Fruit fly (Drosophila melanogaster): ENCODE measurements around the gene Atg8a.

Gene Atg8a

DNA sequence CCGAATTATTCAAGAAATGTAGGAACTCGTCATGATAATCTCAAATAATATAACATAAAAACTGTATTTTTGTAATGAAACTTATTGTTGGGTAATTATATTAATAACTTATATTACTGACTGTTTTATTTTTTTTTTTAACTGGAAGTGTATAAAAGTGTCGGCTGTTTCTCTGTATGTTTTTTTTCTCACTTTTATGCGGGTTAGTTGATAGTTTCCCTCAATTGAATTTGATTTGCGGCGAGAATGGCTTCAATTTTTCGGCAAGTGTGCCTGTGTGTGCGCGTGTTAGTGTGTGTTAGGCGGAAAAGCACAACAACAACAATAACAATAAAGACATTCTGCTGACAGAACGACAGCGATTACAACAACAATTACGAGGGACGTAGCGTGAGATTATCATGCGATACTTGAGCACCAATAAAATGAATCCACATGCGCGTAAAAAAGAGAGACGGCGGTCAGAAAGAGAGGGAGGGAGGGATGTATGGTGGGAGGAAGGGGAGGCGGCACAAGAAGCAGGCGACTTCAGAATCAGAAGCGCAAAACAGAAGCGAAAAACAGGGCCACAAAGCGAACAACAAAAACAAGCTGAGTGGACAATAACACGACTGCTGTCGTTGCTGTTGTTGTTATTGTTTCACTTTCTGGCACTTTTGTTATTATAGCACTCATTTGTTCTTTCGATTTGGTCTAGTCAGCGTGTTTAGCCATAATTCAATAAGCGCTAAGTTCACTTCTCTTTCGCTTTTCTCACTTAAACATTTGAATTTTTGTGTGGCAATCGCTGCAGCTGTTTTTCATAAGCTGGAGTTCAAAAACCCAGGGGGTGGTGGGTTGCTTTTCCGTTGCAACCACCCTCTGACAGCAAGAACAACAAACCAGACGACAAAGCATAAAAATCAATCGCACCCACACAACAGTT is 4.9 kb downstream of the Atg8a start (continued):
- TF ChIP-seq CG17912 (GFP tag; optimal IDR thresholded peaks at IDR 0.05) (no peak), danr (GFP tag; IDR thresholded peaks at IDR 0.05) (no peak), CG11696 (GFP tag; IDR thresholded peaks at IDR 0.05) (no peak), sd (tag; optimal IDR thresholded peaks at IDR 0.05) (peak; percentile 54), Lim3 (GFP tag; IDR thresholded peaks at IDR 0.05) (no peak), dimm (GFP tag; IDR thresholded peaks at IDR 0.05) (no peak), kay (GFP tag; optimal IDR thresholded peaks at IDR 0.05) (no peak), cg (GFP tag; optimal IDR thresholded peaks at IDR 0.05) (peak; percentile 64), PHDP (tag; optimal IDR thresholded peaks at IDR 0.05) (peak; percentile 63), ems (GFP tag; optimal IDR thresholded peaks at IDR 0.05) (no peak), HLHmδ (GFP tag; optimal IDR thresholded peaks at IDR 0.05) (no peak), CG14710 (tag; optimal IDR thresholded peaks at IDR 0.05) (peak; percentile 1), h (optimal IDR thresholded peaks at IDR 0.05) (no peak), CG16813 (GFP tag; IDR thresholded peaks at IDR 0.05; ENCODE audit: partially characterized antibody) (no peak), CG10274 (GFP tag; optimal IDR thresholded peaks at IDR 0.05) (no peak), insv (GFP tag; optimal IDR thresholded peaks at IDR 0.05) (no peak), CG12219 (GFP tag; optimal IDR thresholded peaks at IDR 0.05) (no peak), esg (GFP tag; conservative IDR thresholded peaks at IDR 0.05) (no peak), CG31365 (tag; optimal IDR thresholded peaks at IDR 0.05) (no peak), Six4 (GFP tag; optimal IDR thresholded peaks at IDR 0.05) (no peak), pita (GFP tag; optimal IDR thresholded peaks at IDR 0.05) (no peak), CG14965 (GFP tag; optimal IDR thresholded peaks at IDR 0.05; ENCODE audit: borderline replicate concordance) (no peak), chn (GFP tag; optimal IDR thresholded peaks at IDR 0.05) (no peak), CG5180 (GFP tag; optimal IDR thresholded peaks at IDR 0.05) (no peak), Oli (tag; optimal IDR thresholded peaks at IDR 0.05) (peak; percentile 35), CG11247 (GFP tag; IDR thresholded peaks at IDR 0.05) (no peak), row (GFP tag; IDR thresholded peaks at IDR 0.05) (peak; percentile 68), CG15269 (tag; optimal IDR thresholded peaks at IDR 0.05) (peak; percentile 47), btn (GFP tag; optimal IDR thresholded peaks at IDR 0.05) (no peak), wor (GFP tag; IDR thresholded peaks at IDR 0.05) (no peak), Gsc (GFP tag; IDR thresholded peaks at IDR 0.05) (no peak), mld (GFP tag; IDR thresholded peaks at IDR 0.05; ENCODE audit: partially characterized antibody) (no peak), fru (optimal IDR thresholded peaks at IDR 0.05) (no peak), lmd (GFP tag; IDR thresholded peaks at IDR 0.05) (no peak; the same call in 1 of the 2 replicates), Dad (GFP tag; optimal IDR thresholded peaks at IDR 0.05) (no peak), Mes4 (GFP tag; optimal IDR thresholded peaks at IDR 0.05) (no peak), Dip3 (GFP tag; optimal IDR thresholded peaks at IDR 0.05) (no peak), mirr (GFP tag; optimal IDR thresholded peaks at IDR 0.05) (peak; percentile 81), CG2202 (tag; optimal IDR thresholded peaks at IDR 0.05) (no peak), wek (GFP tag; optimal IDR thresholded peaks at IDR 0.05) (no peak), repo (GFP tag; optimal IDR thresholded peaks at IDR 0.05) (no peak), H15 (GFP tag; IDR thresholded peaks at IDR 0.05) (no peak), CG5245 (GFP tag; optimal IDR thresholded peaks at IDR 0.05) (no peak), CG31441 (GFP tag; IDR thresholded peaks at IDR 0.05) (peak; percentile 62; the same call in 1 of the 2 replicates), CG5953 (GFP tag; IDR thresholded peaks at IDR 0.05) (no peak), CG6654 (GFP tag; optimal IDR thresholded peaks at IDR 0.05) (no peak), ara (GFP tag; IDR thresholded peaks at IDR 0.05) (no peak), Sox102F (GFP tag; optimal IDR thresholded peaks at IDR 0.05) (peak; percentile 52), Nf-YA (GFP tag; IDR thresholded peaks at IDR 0.05) (no peak), Sry-δ (GFP tag; optimal IDR thresholded peaks at IDR 0.05) (no peak), CG11560 (tag; IDR thresholded peaks at IDR 0.05) (no peak)
